Fruit fly (Drosophila melanogaster): ENCODE results near the gene Eig71Ef.

Gene Eig71Ef

dm6 chr3L:15675111-15675510 is 17.9 kb upstream of the Eig71Ef start (continued):
- peak; percentile 53 for TF ChIP-seq Mes4 (GFP tag; optimal IDR thresholded peaks at IDR 0.05)
- peak; percentile 65 for TF ChIP-seq CG30403 (GFP tag; optimal IDR thresholded peaks at IDR 0.05)
- TF ChIP-seq Hr78 (GFP tag; optimal IDR thresholded peaks at IDR 0.05), result no peak
- peak; percentile 50 for TF ChIP-seq ATbp (GFP tag; optimal IDR thresholded peaks at IDR 0.05)
- TF ChIP-seq CG6175 (GFP tag; IDR thresholded peaks at IDR 0.05), result no peak
- TF ChIP-seq Nf-YC (tag; optimal IDR thresholded peaks at IDR 0.05), result no peak
- TF ChIP-seq Bdp1 (GFP tag; optimal IDR thresholded peaks at IDR 0.05), result peak; percentile 45
- no peak for TF ChIP-seq CG5953 (GFP tag; IDR thresholded peaks at IDR 0.05)
- peak; percentile 43 for TF ChIP-seq CG5245 (GFP tag; optimal IDR thresholded peaks at IDR 0.05)
- no peak for TF ChIP-seq ken (GFP tag; IDR thresholded peaks at IDR 0.05)
- 0 out of 3 replicates have a peak, but pooled peaks have one; percentile 44 for TF ChIP-seq CG11695 (GFP tag; IDR thresholded peaks at IDR 0.05)
- TF ChIP-seq mam (GFP tag; optimal IDR thresholded peaks at IDR 0.05), result peak; percentile 11
- no peak for TF ChIP-seq Dek (tag; optimal IDR thresholded peaks at IDR 0.05)
- peak; percentile 50; the same call in 1 of the 2 replicates for TF ChIP-seq Gsc (GFP tag; IDR thresholded peaks at IDR 0.05)
- peak; percentile 82 for TF ChIP-seq CG31441 (GFP tag; IDR thresholded peaks at IDR 0.05)
- TF ChIP-seq CG8765 (GFP tag; IDR thresholded peaks at IDR 0.05), result peak; percentile 65; the same call in 1 of the 2 replicates
- TF ChIP-seq CG6765 (GFP tag; optimal IDR thresholded peaks at IDR 0.05), result no peak
- no peak for TF ChIP-seq CG8478 (optimal IDR thresholded peaks at IDR 0.05)
- TF ChIP-seq CG31224 (GFP tag; IDR thresholded peaks at IDR 0.05), result no peak
- no peak for TF ChIP-seq ap (GFP tag; IDR thresholded peaks at IDR 0.05)
- TF ChIP-seq CG6813 (GFP tag; optimal IDR thresholded peaks at IDR 0.05), result peak; percentile 49
- no peak for TF ChIP-seq D19B (GFP tag; optimal IDR thresholded peaks at IDR 0.05)
- no peak for TF ChIP-seq vfl (GFP tag; optimal IDR thresholded peaks at IDR 0.05)
- no peak for TF ChIP-seq corto (GFP tag; optimal IDR thresholded peaks at IDR 0.05)
- TF ChIP-seq Lim3 (GFP tag; IDR thresholded peaks at IDR 0.05), result no peak
- peak; percentile 56; the same call in 1 of the 2 replicates for TF ChIP-seq sens-2 (GFP tag; IDR thresholded peaks at IDR 0.05)
- TF ChIP-seq cwo (GFP tag; optimal IDR thresholded peaks at IDR 0.05), result no peak
- no peak for TF ChIP-seq Ravus (GFP tag; IDR thresholded peaks at IDR 0.05)
- TF ChIP-seq CG14860 (GFP tag; IDR thresholded peaks at IDR 0.05; ENCODE audit: partially characterized antibody), result no peak
- TF ChIP-seq esg (GFP tag; conservative IDR thresholded peaks at IDR 0.05), result peak; percentile 28; the same call in 1 of the 2 replicates
- no peak for TF ChIP-seq Dip3 (GFP tag; optimal IDR thresholded peaks at IDR 0.05)
- no peak for TF ChIP-seq ato (GFP tag; IDR thresholded peaks at IDR 0.05; ENCODE audit: partially characterized antibody)
- peak; percentile 64 for TF ChIP-seq crol (GFP tag; IDR thresholded peaks at IDR 0.05)
- no peak for TF ChIP-seq Eip74EF (GFP tag; optimal IDR thresholded peaks at IDR 0.05)
- peak; percentile 93 for TF ChIP-seq CG10979 (tag; optimal IDR thresholded peaks at IDR 0.05)
- peak; percentile 57 for TF ChIP-seq Hsf (GFP tag; optimal IDR thresholded peaks at IDR 0.05)
- TF ChIP-seq CG4854 (GFP tag; optimal IDR thresholded peaks at IDR 0.05), result peak; percentile 38
- TF ChIP-seq amos (GFP tag; IDR thresholded peaks at IDR 0.05; ENCODE audit: partially characterized antibody), result no peak
- TF ChIP-seq phol (tag; optimal IDR thresholded peaks at IDR 0.05), result peak; percentile 90
- no peak for TF ChIP-seq Doc2 (GFP tag; IDR thresholded peaks at IDR 0.05)
- TF ChIP-seq CTCF (GFP tag; optimal IDR thresholded peaks at IDR 0.05), result no peak
- TF ChIP-seq run (tag; optimal IDR thresholded peaks at IDR 0.05), result no peak
- TF ChIP-seq CG13287 (GFP tag; IDR thresholded peaks at IDR 0.05; ENCODE audit: partially characterized antibody), result no peak
- TF ChIP-seq bigmax (GFP tag; optimal IDR thresholded peaks at IDR 0.05), result no peak
- peak; percentile 4 for TF ChIP-seq Bteb2 (GFP tag; optimal IDR thresholded peaks at IDR 0.05)
- TF ChIP-seq ab (GFP tag; optimal IDR thresholded peaks at IDR 0.05), result no peak
- no peak for TF ChIP-seq Dref (GFP tag; IDR thresholded peaks at IDR 0.05)
- peak; percentile 62 for TF ChIP-seq CG17186 (GFP tag; optimal IDR thresholded peaks at IDR 0.05)
- TF ChIP-seq CG32767 (GFP tag; IDR thresholded peaks at IDR 0.05), result no peak
- TF ChIP-seq CG4730 (GFP tag; IDR thresholded peaks at IDR 0.05), result no peak
- peak; percentile 55; the same call in 1 of the 2 replicates for TF ChIP-seq ttk (GFP tag; IDR thresholded peaks at IDR 0.05)
- peak in 1 of 3 experiments; percentile 51 for TF ChIP-seq Stat92E (GFP tag; optimal IDR thresholded peaks at IDR 0.05)

All from whole organism, embryonic.